Fruit fly (Drosophila melanogaster): ENCODE measurements around the gene side.

side gene

dm6 chr3R:27437308-27437707 lies at the start of gene side:
side (minus strand) TSS chr3R:27437482.
- TF ChIP-seq kay (GFP tag; ENCODE audit: borderline replicate concordance) = no peak
- no peak for TF ChIP-seq Mnt (GFP tag; optimal IDR thresholded peaks at IDR 0.05)
- no peak for TF ChIP-seq cnc (optimal IDR thresholded peaks at IDR 0.05)
- TF ChIP-seq CG7045 (GFP tag; optimal IDR thresholded peaks at IDR 0.05) = no peak
- TF ChIP-seq pad (GFP tag; optimal IDR thresholded peaks at IDR 0.05) = no peak
- no peak for TF ChIP-seq CG1620 (GFP tag; optimal IDR thresholded peaks at IDR 0.05)
- no peak for TF ChIP-seq ovo (GFP tag; optimal IDR thresholded peaks at IDR 0.05)
- TF ChIP-seq Clk (GFP tag; optimal IDR thresholded peaks at IDR 0.05) = no peak
- TF ChIP-seq CG14711 (tag; optimal IDR thresholded peaks at IDR 0.05) = no peak
- TF ChIP-seq bab1 (GFP tag; optimal IDR thresholded peaks at IDR 0.05) = no peak
- no peak for TF ChIP-seq CG12768 (GFP tag; optimal IDR thresholded peaks at IDR 0.05)
- no peak for TF ChIP-seq tj (GFP tag; optimal IDR thresholded peaks at IDR 0.05)
- no peak for TF ChIP-seq CG7101 (tag; optimal IDR thresholded peaks at IDR 0.05)
- no peak for TF ChIP-seq cic (GFP tag; optimal IDR thresholded peaks at IDR 0.05)
- TF ChIP-seq CG5204 (GFP tag; optimal IDR thresholded peaks at IDR 0.05) = no peak

- TF ChIP-seq toe (GFP tag; optimal IDR thresholded peaks at IDR 0.05) (peak; percentile 3), cic (GFP tag; optimal IDR thresholded peaks at IDR 0.05) (no peak), pad (GFP tag; optimal IDR thresholded peaks at IDR 0.05) (no peak)
Observed at dm6 chr3R:27478375-27478774, 41.1 kb upstream of the side start, which contains the start of gene Cyp6a18. Cyp6a18 (plus strand) TSS chr3R:27478675.

dm6 chr3R:27477507-27477906 lies 40.2 kb upstream of the side start:
- TF ChIP-seq bab1 (GFP tag; optimal IDR thresholded peaks at IDR 0.05) (no peak), toe (GFP tag; optimal IDR thresholded peaks at IDR 0.05) (no peak), kay (GFP tag; ENCODE audit: borderline replicate concordance) (no peak), Clk (GFP tag; optimal IDR thresholded peaks at IDR 0.05) (no peak)

dm6 chr3R:27463889-27464288 lies 26.6 kb upstream of the side start, which contains the start of gene CG13978:
CG13978 (plus strand) TSS chr3R:27464189.
- no peak for TF ChIP-seq CG12768 (GFP tag; optimal IDR thresholded peaks at IDR 0.05)

- TF ChIP-seq pad (GFP tag; optimal IDR thresholded peaks at IDR 0.05) (no peak), CG7045 (GFP tag; optimal IDR thresholded peaks at IDR 0.05) (no peak), CG12768 (GFP tag; optimal IDR thresholded peaks at IDR 0.05) (no peak), CG14711 (tag; optimal IDR thresholded peaks at IDR 0.05) (no peak), Mnt (GFP tag; optimal IDR thresholded peaks at IDR 0.05) (no peak), cic (GFP tag; optimal IDR thresholded peaks at IDR 0.05) (no peak), CG33017 (tag; optimal IDR thresholded peaks at IDR 0.05) (no peak), Clk (GFP tag; optimal IDR thresholded peaks at IDR 0.05) (no peak), bab1 (GFP tag; optimal IDR thresholded peaks at IDR 0.05) (no peak), CG1620 (GFP tag; optimal IDR thresholded peaks at IDR 0.05) (no peak), CG7101 (tag; optimal IDR thresholded peaks at IDR 0.05) (no peak), ovo (GFP tag; optimal IDR thresholded peaks at IDR 0.05) (no peak), kay (GFP tag; ENCODE audit: borderline replicate concordance) (no peak), CG5204 (GFP tag; optimal IDR thresholded peaks at IDR 0.05) (no peak), Crg-1 (GFP tag; optimal IDR thresholded peaks at IDR 0.05) (no peak), tj (GFP tag; optimal IDR thresholded peaks at IDR 0.05) (no peak), CG11617 (GFP tag; optimal IDR thresholded peaks at IDR 0.05) (no peak), toe (GFP tag; optimal IDR thresholded peaks at IDR 0.05) (no peak)
Observed at dm6 chr3R:27462917-27463316, 25.6 kb upstream of the side start.

dm6 chr3R:27445311-27445710 lies 8.0 kb upstream of the side start:
- TF ChIP-seq Mnt (GFP tag; optimal IDR thresholded peaks at IDR 0.05) = no peak
- no peak for TF ChIP-seq Crg-1 (GFP tag; optimal IDR thresholded peaks at IDR 0.05)
- TF ChIP-seq CG7101 (tag; optimal IDR thresholded peaks at IDR 0.05) = no peak
- TF ChIP-seq Hr96 (GFP tag; optimal IDR thresholded peaks at IDR 0.05) = no peak
- TF ChIP-seq ovo (GFP tag; optimal IDR thresholded peaks at IDR 0.05) = no peak
- no peak for TF ChIP-seq kay (GFP tag; ENCODE audit: borderline replicate concordance)
- no peak for TF ChIP-seq CG33017 (tag; optimal IDR thresholded peaks at IDR 0.05)
- no peak for TF ChIP-seq Clk (GFP tag; optimal IDR thresholded peaks at IDR 0.05)

- TF ChIP-seq CG14711 (tag; optimal IDR thresholded peaks at IDR 0.05) (no peak), tj (GFP tag; optimal IDR thresholded peaks at IDR 0.05) (no peak), CG7045 (GFP tag; optimal IDR thresholded peaks at IDR 0.05) (no peak), CG1620 (GFP tag; optimal IDR thresholded peaks at IDR 0.05) (no peak), CG12768 (GFP tag; optimal IDR thresholded peaks at IDR 0.05) (no peak), CG11617 (GFP tag; optimal IDR thresholded peaks at IDR 0.05) (no peak), Hr96 (GFP tag; optimal IDR thresholded peaks at IDR 0.05) (no peak), kay (GFP tag; ENCODE audit: borderline replicate concordance) (no peak), toe (GFP tag; optimal IDR thresholded peaks at IDR 0.05) (no peak), Mnt (GFP tag; optimal IDR thresholded peaks at IDR 0.05) (no peak), Crg-1 (GFP tag; optimal IDR thresholded peaks at IDR 0.05) (no peak), Clk (GFP tag; optimal IDR thresholded peaks at IDR 0.05) (no peak), CG33017 (tag; optimal IDR thresholded peaks at IDR 0.05) (no peak), bab1 (GFP tag; optimal IDR thresholded peaks at IDR 0.05) (no peak), pad (GFP tag; optimal IDR thresholded peaks at IDR 0.05) (no peak)
Observed at dm6 chr3R:27442483-27442979, 5.2 kb upstream of the side start.

All from whole organism, adult.